Worm (Caenorhabditis elegans) whole organism, late embryonic: Measurements from ENCODE around the gene tam-1.

Experiments
- ceh-30 ChIP-seq: fragments of 150-350 bp; optimal IDR thresholded peaks from 2 replicates; lab custom pipeline; 2014; ENCODE audit warnings: missing biosample characterization, missing genetic modification characterization
- ceh-34 ChIP-seq: sonication (generic microtip); optimal IDR thresholded peaks from 2 replicates; lab custom pipeline; 2016; ENCODE audit warnings: mild to moderate bottlenecking, missing genetic modification characterization, missing compliant biosample characterization
- pax-1 ChIP-seq: fragments of 150-350 bp; optimal IDR thresholded peaks from 2 replicates; lab custom pipeline; 2014; ENCODE audit warnings: missing biosample characterization, missing genetic modification characterization
- pha-4 ChIP-seq: fragments of 150-350 bp; optimal IDR thresholded peaks from 2 replicates; lab custom pipeline; 2018; ENCODE audit warnings: missing biosample characterization, missing genetic modification reagents, missing genetic modification characterization
- ref-2 ChIP-seq: sonication (generic microtip); optimal IDR thresholded peaks from 2 replicates; lab custom pipeline; 2016; ENCODE audit warnings: missing genetic modification characterization, missing compliant biosample characterization
- tbx-7 ChIP-seq: sonication (generic microtip); optimal IDR thresholded peaks from 2 replicates; lab custom pipeline; 2016; ENCODE audit warnings: missing genotype, missing genetic modification characterization, missing compliant biosample characterization
- ztf-16 ChIP-seq: sonication (generic microtip); optimal IDR thresholded peaks from 2 replicates; lab custom pipeline; 2017; ENCODE audit warnings: missing genetic modification characterization, missing compliant biosample characterization

ce11 chrV:4965790-4966189 lies 2.9 kb upstream of the tam-1 start:
- TF ChIP-seq pha-4 (tag; lab: Kevin White, UChicago) (no peak), tbx-7 (tag; lab: Kevin White, UChicago) (no peak), pax-1 (tag; lab: Kevin White, UChicago) (no peak), ceh-30 (tag; lab: Kevin White, UChicago) (no peak), ref-2 (no peak), ztf-16 (tag; lab: Kevin White, UChicago) (no peak), ceh-34 (no peak)
